Worm (Caenorhabditis elegans) whole organism, late embryonic: ENCODE results near the gene cyp-34A1.

Experiments used
- K09A11.1 ChIP-seq: sonication (generic microtip); optimal IDR thresholded peaks from 2 replicates; lab custom pipeline; 2017; ENCODE audit warnings: antibody characterized with exemption, mild to moderate bottlenecking, missing genetic modification characterization, missing compliant biosample characterization; ENCODE audit not compliant: insufficient read depth
- ama-1 ChIP-seq: fragments of 150-350 bp; optimal IDR thresholded peaks from 2 replicates; lab custom pipeline; 2014
- ceh-22 ChIP-seq: sonication (generic microtip); optimal IDR thresholded peaks from 2 replicates; lab custom pipeline; 2017; ENCODE audit warnings: missing biosample characterization, missing genetic modification characterization
- ceh-45 ChIP-seq: fragments of 200-800 bp; sonication (Bioruptor generic); IDR thresholded peaks from 2 replicates; pipeline ENCODE4 v1.3.6; 2022; ENCODE audit warnings: missing genetic modification reagents, missing genetic modification characterization, missing compliant biosample characterization
- rnt-1 ChIP-seq: sonication (generic microtip); optimal IDR thresholded peaks from 2 replicates; lab custom pipeline; 2016; ENCODE audit warnings: missing genetic modification characterization, missing compliant biosample characterization
- sdc-2 ChIP-seq: sonication (generic microtip); optimal IDR thresholded peaks from 2 replicates; lab custom pipeline; 2016; ENCODE audit warnings: missing genotype, missing genetic modification characterization, missing compliant biosample characterization
- unc-55 ChIP-seq: sonication (generic microtip); optimal IDR thresholded peaks from 2 replicates; lab custom pipeline; 2017; ENCODE audit warnings: missing biosample characterization, missing genetic modification reagents, missing genetic modification characterization
- unc-86 ChIP-seq: sonication (generic microtip); optimal IDR thresholded peaks from 2 replicates; lab custom pipeline; 2016; ENCODE audit warnings: missing genetic modification characterization, missing compliant biosample characterization

DNA sequence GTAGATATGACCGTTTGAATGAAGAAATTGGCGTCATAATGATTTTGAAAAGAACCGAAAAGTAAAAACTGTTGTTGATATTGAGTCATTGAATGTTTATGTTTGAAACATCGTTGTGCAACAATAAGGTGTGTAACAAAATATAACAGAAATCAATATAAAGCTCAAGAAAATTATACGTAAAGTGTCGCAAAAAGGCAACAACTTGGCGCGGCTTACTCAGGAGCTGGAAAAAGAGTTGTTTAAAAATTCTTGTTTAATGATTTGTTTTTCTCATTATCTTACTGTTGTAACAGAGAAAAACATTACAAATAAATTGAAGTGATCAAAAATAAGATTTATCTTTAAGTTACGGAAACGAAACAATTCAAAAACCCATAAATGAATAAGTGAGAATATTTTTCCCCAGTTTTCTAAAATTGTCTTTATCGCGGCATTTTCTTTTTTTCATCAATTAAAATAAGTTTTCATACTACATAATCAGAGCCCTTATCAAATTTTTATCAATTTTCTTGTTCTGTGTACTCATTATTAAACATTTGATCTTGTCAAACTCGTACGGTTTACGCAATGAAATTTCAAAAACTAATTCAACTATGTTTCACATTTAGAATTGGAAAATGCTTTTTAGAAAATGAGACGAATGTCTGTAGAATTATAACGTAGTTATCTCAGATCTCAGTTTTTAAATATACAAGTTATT lies 40.1 kb upstream of the cyp-34A1 start, which contains the start of gene ZK1037.6:
- TF ChIP-seq ama-1 (lab: Kevin White, UChicago) = no peak
- no peak for TF ChIP-seq unc-55 (GFP tag; lab: Kevin White, UChicago)
- no peak for TF ChIP-seq K09A11.1 (tag; lab: Kevin White, UChicago)
- no peak for TF ChIP-seq ceh-45 (GFP tag; lab: Robert Waterston, UW)
- no peak for TF ChIP-seq sdc-2 (tag; lab: Kevin White, UChicago)
- TF ChIP-seq ceh-22 = no peak
- no peak for TF ChIP-seq rnt-1 (tag; lab: Kevin White, UChicago)
- no peak for TF ChIP-seq unc-86 (tag; lab: Kevin White, UChicago)
